Fruit fly (Drosophila melanogaster) whole organism, embryonic: Measurements from ENCODE around the gene Gk2.

Source experiments
- CG10274 ChIP-seq: fragments of 200-800 bp; sonication (Bioruptor generic); optimal IDR thresholded peaks from 3 replicates; lab custom pipeline; 2017; ENCODE audit warnings: missing biosample characterization, mild to moderate bottlenecking, missing genetic modification characterization
- CG11456 ChIP-seq: fragments of 200-800 bp; sonication (Bioruptor generic); IDR thresholded peaks from 3 replicates; pipeline ENCODE4 v1.3.6; 2022; ENCODE audit warnings: missing biosample characterization, missing genetic modification characterization
- CG12942 ChIP-seq: fragments of 200-800 bp; sonication (Bioruptor generic); optimal IDR thresholded peaks from 3 replicates; lab custom pipeline; 2016; ENCODE audit warnings: missing biosample characterization, missing genetic modification characterization
- CG15269 ChIP-seq: fragments of 200-800 bp; sonication (Bioruptor generic); optimal IDR thresholded peaks from 2 replicates; lab custom pipeline; 2018; ENCODE audit warnings: missing biosample characterization, mild to moderate bottlenecking, missing genetic modification characterization, moderate library complexity
- CG15696 ChIP-seq: fragments of 200-800 bp; sonication (Bioruptor generic); optimal IDR thresholded peaks from 2 replicates; lab custom pipeline; 2019; ENCODE audit warnings: missing biosample characterization, mild to moderate bottlenecking, missing genetic modification characterization, moderate library complexity
- CG17359 ChIP-seq: fragments of 200-800 bp; sonication (Bioruptor generic); optimal IDR thresholded peaks from 3 replicates; lab custom pipeline; 2018; ENCODE audit warnings: missing biosample characterization, mild to moderate bottlenecking, missing genetic modification characterization, moderate library complexity
- CG17802 ChIP-seq: fragments of 200-800 bp; sonication (Bioruptor generic); optimal IDR thresholded peaks from 2 replicates; lab custom pipeline; 2018; ENCODE audit warnings: missing biosample characterization, mild to moderate bottlenecking, missing genetic modification characterization, moderate library complexity
- CG2199 ChIP-seq: fragments of 200-800 bp; sonication (Bioruptor generic); IDR thresholded peaks from 3 replicates; pipeline ENCODE4 v1.3.6; 2022; ENCODE audit warnings: missing biosample characterization, missing genetic modification characterization
- CG2875 ChIP-seq: fragments of 200-800 bp; sonication (Bioruptor generic); optimal IDR thresholded peaks from 2 replicates; lab custom pipeline; 2017; ENCODE audit warnings: missing biosample characterization, mild to moderate bottlenecking, missing genetic modification characterization, missing genetic modification reagents
- CG30403 ChIP-seq: fragments of 200-800 bp; sonication (Bioruptor generic); optimal IDR thresholded peaks from 3 replicates; lab custom pipeline; 2016; ENCODE audit warnings: missing biosample characterization, missing genetic modification characterization
- CG32532 ChIP-seq: fragments of 200-800 bp; sonication (Bioruptor generic); IDR thresholded peaks from 2 replicates; pipeline ENCODE4 v1.3.6; 2022; ENCODE audit warnings: missing biosample characterization, missing genetic modification characterization
- CG4404 ChIP-seq: fragments of 200-800 bp; sonication (Bioruptor generic); IDR thresholded peaks from 2 replicates; pipeline ENCODE4 v1.3.6; 2022; ENCODE audit warnings: missing biosample characterization, missing genetic modification characterization
- CG5953 ChIP-seq: fragments of 200-800 bp; sonication (Bioruptor generic); IDR thresholded peaks from 2 replicates; pipeline ENCODE4 v1.3.6; 2022; ENCODE audit warnings: missing biosample characterization, missing genetic modification characterization
- CG7372 ChIP-seq: fragments of 200-800 bp; sonication (Bioruptor generic); IDR thresholded peaks from 2 replicates; pipeline ENCODE4 v1.3.6; 2022; ENCODE audit warnings: missing biosample characterization, missing genetic modification characterization
- CG7839 ChIP-seq: fragments of 200-800 bp; sonication (Bioruptor generic); optimal IDR thresholded peaks from 3 replicates; lab custom pipeline; 2018; ENCODE audit warnings: missing biosample characterization, mild to moderate bottlenecking, missing genetic modification characterization, moderate library complexity
- CG8359 ChIP-seq: fragments of 200-800 bp; sonication (Bioruptor generic); optimal IDR thresholded peaks from 2 replicates; lab custom pipeline; 2017; ENCODE audit warnings: missing biosample characterization, mild to moderate bottlenecking, missing genetic modification characterization, borderline replicate concordance
- CG9817 ChIP-seq: fragments of 200-800 bp; sonication (Bioruptor generic); optimal IDR thresholded peaks from 2 replicates; lab custom pipeline; 2018; ENCODE audit warnings: missing biosample characterization, mild to moderate bottlenecking, missing genetic modification characterization, moderate library complexity
- CHES-1-like ChIP-seq: fragments of 200-800 bp; sonication (Bioruptor generic); optimal IDR thresholded peaks from 2 replicates; lab custom pipeline; 2016; ENCODE audit warnings: missing biosample characterization, missing genetic modification characterization
- Camta ChIP-seq: fragments of 200-800 bp; sonication (Bioruptor generic); optimal IDR thresholded peaks from 2 replicates; lab custom pipeline; 2016; ENCODE audit warnings: missing biosample characterization, missing genetic modification characterization
- CrebB ChIP-seq: fragments of 200-800 bp; sonication (Bioruptor generic); optimal IDR thresholded peaks from 3 replicates; lab custom pipeline; 2018; ENCODE audit warnings: missing biosample characterization, mild to moderate bottlenecking, missing genetic modification characterization
- Fer1 ChIP-seq: fragments of 200-800 bp; sonication (Bioruptor generic); optimal IDR thresholded peaks from 2 replicates; lab custom pipeline; 2017; ENCODE audit warnings: missing biosample characterization, mild to moderate bottlenecking, missing genetic modification characterization
- HmgD ChIP-seq: fragments of 200-800 bp; sonication (Bioruptor generic); optimal IDR thresholded peaks from 3 replicates; lab custom pipeline; 2016; ENCODE audit warnings: missing biosample characterization, missing genetic modification characterization
- Hsf ChIP-seq: fragments of 200-800 bp; sonication (Bioruptor generic); optimal IDR thresholded peaks from 3 replicates; lab custom pipeline; 2016; ENCODE audit warnings: missing biosample characterization, missing genetic modification characterization
- Lim3 ChIP-seq: fragments of 200-800 bp; sonication (Bioruptor generic); IDR thresholded peaks from 2 replicates; pipeline ENCODE4 v1.3.6; 2022; ENCODE audit warnings: missing biosample characterization, missing genetic modification characterization
- Neu2 ChIP-seq: fragments of 200-800 bp; sonication (Bioruptor generic); optimal IDR thresholded peaks from 3 replicates; lab custom pipeline; 2016; ENCODE audit warnings: missing biosample characterization, missing genetic modification characterization, borderline replicate concordance
- Nf-YC ChIP-seq: fragments of 200-800 bp; optimal IDR thresholded peaks from 3 replicates; lab custom pipeline; 2019; ENCODE audit warnings: missing biosample characterization, mild to moderate bottlenecking, missing genetic modification characterization, moderate library complexity
- PHDP ChIP-seq: fragments of 200-800 bp; sonication (Bioruptor generic); optimal IDR thresholded peaks from 3 replicates; lab custom pipeline; 2018; ENCODE audit warnings: missing biosample characterization, mild to moderate bottlenecking, missing genetic modification characterization, moderate library complexity
- Sin3A ChIP-seq: fragments of >200 bp; optimal IDR thresholded peaks from 2 replicates; lab custom pipeline; 2018
- Xrp1 ChIP-seq: fragments of 200-800 bp; sonication (Bioruptor generic); IDR thresholded peaks from 2 replicates; pipeline ENCODE4 v1.3.6; 2022; ENCODE audit warnings: missing biosample characterization, missing genetic modification characterization
- YL-1 ChIP-seq: fragments of 200-800 bp; sonication (Bioruptor generic); optimal IDR thresholded peaks from 3 replicates; lab custom pipeline; 2017; ENCODE audit warnings: missing biosample characterization, mild to moderate bottlenecking, missing genetic modification characterization
- ab ChIP-seq: fragments of 200-800 bp; sonication (Bioruptor generic); optimal IDR thresholded peaks from 2 replicates; lab custom pipeline; 2016; ENCODE audit warnings: missing biosample characterization, missing genetic modification characterization
- al ChIP-seq: fragments of 200-800 bp; sonication (Bioruptor generic); IDR thresholded peaks from 2 replicates; pipeline ENCODE4 v1.3.6; 2022; ENCODE audit warnings: missing biosample characterization, missing genetic modification characterization
- bbx ChIP-seq: fragments of 200-800 bp; sonication (Bioruptor generic); IDR thresholded peaks from 2 replicates; pipeline ENCODE4 v1.3.6; 2022; ENCODE audit warnings: missing biosample characterization, missing genetic modification characterization; ENCODE audit not compliant: partially characterized antibody
- br ChIP-seq: fragments of >200 bp; optimal IDR thresholded peaks from 2 replicates; lab custom pipeline; 2017
- chinmo ChIP-seq: fragments of 200-800 bp; sonication (Bioruptor generic); IDR thresholded peaks from 4 replicates; pipeline ENCODE4 v1.3.6; 2022; ENCODE audit warnings: missing biosample characterization, missing genetic modification characterization; ENCODE audit not compliant: partially characterized antibody
- crc ChIP-seq: fragments of 200-800 bp; sonication (Bioruptor generic); optimal IDR thresholded peaks from 2 replicates; lab custom pipeline; 2016; ENCODE audit warnings: missing biosample characterization, missing genetic modification characterization
- eyg ChIP-seq: fragments of 200-800 bp; sonication (Bioruptor generic); optimal IDR thresholded peaks from 3 replicates; lab custom pipeline; 2016; ENCODE audit warnings: missing biosample characterization, missing genetic modification characterization
- gem ChIP-seq: fragments of 200-800 bp; sonication (Bioruptor generic); optimal IDR thresholded peaks from 2 replicates; lab custom pipeline; 2019; ENCODE audit warnings: missing biosample characterization, mild to moderate bottlenecking, missing genetic modification characterization, moderate library complexity
- ham ChIP-seq: fragments of 200-800 bp; sonication (Bioruptor generic); IDR thresholded peaks from 2 replicates; pipeline ENCODE4 v1.3.6; 2022; ENCODE audit warnings: missing biosample characterization, missing genetic modification characterization
- hb ChIP-seq: fragments of 200-800 bp; sonication (Bioruptor generic); IDR thresholded peaks from 3 replicates; pipeline ENCODE4 v1.3.6; 2022; ENCODE audit warnings: missing biosample characterization, missing genetic modification characterization; ENCODE audit not compliant: partially characterized antibody
- ind ChIP-seq: fragments of 200-800 bp; sonication (Bioruptor generic); optimal IDR thresholded peaks from 3 replicates; lab custom pipeline; 2016; ENCODE audit warnings: missing biosample characterization, missing genetic modification characterization
- inv ChIP-seq: fragments of 200-800 bp; sonication (Bioruptor generic); IDR thresholded peaks from 2 replicates; pipeline ENCODE4 v1.3.6; 2022; ENCODE audit warnings: missing biosample characterization, missing genetic modification characterization; ENCODE audit not compliant: partially characterized antibody
- kni ChIP-seq: fragments of 200-800 bp; sonication (Bioruptor generic); optimal IDR thresholded peaks from 3 replicates; lab custom pipeline; 2017; ENCODE audit warnings: mild to moderate bottlenecking, missing biosample characterization, missing genetic modification reagents, missing genetic modification characterization
- lmd ChIP-seq: fragments of 200-800 bp; sonication (Bioruptor generic); IDR thresholded peaks from 2 replicates; pipeline ENCODE4 v1.3.6; 2022; ENCODE audit warnings: missing biosample characterization, missing genetic modification characterization
- mld ChIP-seq: fragments of 200-800 bp; sonication (Bioruptor generic); IDR thresholded peaks from 3 replicates; pipeline ENCODE4 v1.3.6; 2022; ENCODE audit warnings: missing biosample characterization, missing genetic modification characterization; ENCODE audit not compliant: partially characterized antibody
- pnt ChIP-seq: fragments of 200-800 bp; sonication (Bioruptor generic); optimal IDR thresholded peaks from 3 replicates; lab custom pipeline; 2016; ENCODE audit warnings: missing biosample characterization, missing genetic modification characterization
- pros ChIP-seq: fragments of 200-800 bp; sonication (Bioruptor generic); optimal IDR thresholded peaks from 3 replicates; lab custom pipeline; 2019; ENCODE audit warnings: missing biosample characterization, mild to moderate bottlenecking, missing genetic modification characterization, moderate library complexity
- sisA ChIP-seq: fragments of 200-800 bp; sonication (Bioruptor generic); IDR thresholded peaks from 2 replicates; pipeline ENCODE4 v1.3.6; 2022; ENCODE audit warnings: missing biosample characterization, missing genetic modification characterization
- sob ChIP-seq: fragments of 200-800 bp; sonication (Bioruptor generic); IDR thresholded peaks from 2 replicates; pipeline ENCODE4 v1.3.6; 2022; ENCODE audit warnings: missing biosample characterization, missing genetic modification characterization
- trem ChIP-seq: fragments of 200-800 bp; optimal IDR thresholded peaks from 3 replicates; lab custom pipeline; 2019; ENCODE audit warnings: missing biosample characterization, mild to moderate bottlenecking, missing genetic modification characterization, moderate library complexity
- tup ChIP-seq: fragments of 200-800 bp; sonication (Bioruptor generic); optimal IDR thresholded peaks from 2 replicates; lab custom pipeline; 2016; ENCODE audit warnings: missing biosample characterization, mild to moderate bottlenecking, missing genetic modification characterization, moderate library complexity
- zen2 ChIP-seq: fragments of 200-800 bp; sonication (Bioruptor generic); IDR thresholded peaks from 3 replicates; pipeline ENCODE4 v1.3.6; 2022; ENCODE audit warnings: missing biosample characterization, missing genetic modification characterization; ENCODE audit not compliant: partially characterized antibody

Gene Gk2

dm6 chr3L:1741107-1741506 lies 2.9 kb downstream of the Gk2 start (continued):
- TF ChIP-seq trem (no peak), CG7372 (GFP tag; lab: Robert Waterston, UW) (no peak), chinmo (GFP tag; lab: Robert Waterston, UW) (no peak), al (GFP tag; lab: Robert Waterston, UW) (no peak), crc (no peak), CG2199 (GFP tag; lab: Robert Waterston, UW) (no peak), HmgD (GFP tag; lab: Kevin White, UChicago) (no peak), hb (GFP tag; lab: Robert Waterston, UW) (0 out of 3 replicates have a peak, but pooled peaks have one; percentile 50), CG4404 (GFP tag; lab: Robert Waterston, UW) (no peak), PHDP (tag; lab: Kevin White, UChicago) (no peak), CG5953 (GFP tag; lab: Robert Waterston, UW) (no peak), inv (no peak), CHES-1-like (GFP tag; lab: Kevin White, UChicago) (no peak), YL-1 (GFP tag; lab: Kevin White, UChicago) (no peak), eyg (GFP tag; lab: Kevin White, UChicago) (no peak), CG17802 (no peak), kni (GFP tag; lab: Kevin White, UChicago) (no peak), tup (GFP tag; lab: Kevin White, UChicago) (no peak), CG7839 (tag; lab: Kevin White, UChicago) (peak; percentile 13), Lim3 (GFP tag; lab: Robert Waterston, UW) (no peak), sisA (GFP tag; lab: Robert Waterston, UW) (0 out of 2 replicates have a peak, but pooled peaks have one; percentile 15), pros (GFP tag; lab: Kevin White, UChicago) (no peak), CrebB (tag; lab: Kevin White, UChicago) (no peak), gem (tag; lab: Kevin White, UChicago) (peak; percentile 47), Nf-YC (tag; lab: Kevin White, UChicago) (no peak), CG2875 (GFP tag; lab: Kevin White, UChicago) (no peak), lmd (GFP tag; lab: Robert Waterston, UW) (peak; percentile 18; the same call in 1 of the 2 replicates), CG30403 (GFP tag; lab: Kevin White, UChicago) (peak; percentile 45), Neu2 (GFP tag; lab: Kevin White, UChicago) (no peak), CG8359 (GFP tag; lab: Kevin White, UChicago) (no peak), CG15696 (tag; lab: Kevin White, UChicago) (no peak), CG10274 (GFP tag; lab: Kevin White, UChicago) (no peak), CG17359 (no peak), Hsf (GFP tag; lab: Kevin White, UChicago) (no peak), ham (GFP tag; lab: Robert Waterston, UW) (no peak), Fer1 (GFP tag; lab: Kevin White, UChicago) (no peak), mld (no peak), ab (GFP tag; lab: Kevin White, UChicago) (no peak), Xrp1 (0 out of 2 replicates have a peak, but pooled peaks have one; percentile 10), CG15269 (tag; lab: Kevin White, UChicago) (peak; percentile 13), CG9817 (tag; lab: Kevin White, UChicago) (no peak), CG11456 (GFP tag; lab: Robert Waterston, UW) (no peak), CG12942 (GFP tag; lab: Kevin White, UChicago) (no peak), br (lab: Kevin White, UChicago) (no peak), Sin3A (lab: Kevin White, UChicago) (no peak), pnt (GFP tag; lab: Kevin White, UChicago) (no peak), zen2 (no peak), sob (GFP tag; lab: Robert Waterston, UW) (no peak), bbx (no peak), Camta (no peak), CG32532 (GFP tag; lab: Robert Waterston, UW) (no peak), ind (GFP tag; lab: Kevin White, UChicago) (peak; percentile 23)
